Worm (Caenorhabditis elegans) whole organism, L1 larva: ENCODE results near the gene plep-1.

Experiments used
- C04F5.9 ChIP-seq: sonication (generic microtip); optimal IDR thresholded peaks from 2 replicates; lab custom pipeline; 2016; ENCODE audit warnings: missing genetic modification characterization, missing compliant biosample characterization
- C16A3.4 ChIP-seq: fragments of 150-350 bp; optimal IDR thresholded peaks from 2 replicates; lab custom pipeline; 2014; ENCODE audit warnings: missing biosample characterization, missing genetic modification characterization
- C34B4.2 ChIP-seq: sonication (generic microtip); optimal IDR thresholded peaks from 2 replicates; lab custom pipeline; 2017; ENCODE audit warnings: mild to moderate bottlenecking, missing genetic modification characterization, missing compliant biosample characterization
- aha-1 ChIP-seq: fragments of 150-350 bp; optimal IDR thresholded peaks from 2 replicates; lab custom pipeline; 2014; ENCODE audit warnings: missing biosample characterization, missing genetic modification characterization
- ama-1 ChIP-seq: fragments of 150-350 bp; optimal IDR thresholded peaks from 2 replicates; lab custom pipeline; 2014
- blmp-1 ChIP-seq: fragments of 150-350 bp; optimal IDR thresholded peaks from 2 replicates; lab custom pipeline; 2014; ENCODE audit warnings: missing biosample characterization, missing genetic modification characterization
- ceh-63 ChIP-seq: fragments of 200-800 bp; sonication (Bioruptor generic); optimal IDR thresholded peaks from 2 replicates; lab custom pipeline; 2018; ENCODE audit warnings: mild to moderate bottlenecking, missing genetic modification characterization, missing compliant biosample characterization
- ces-1 ChIP-seq: fragments of 150-350 bp; optimal IDR thresholded peaks from 2 replicates; lab custom pipeline; 2014; ENCODE audit warnings: missing biosample characterization, missing genetic modification reagents, missing genetic modification characterization
- dpl-1 ChIP-seq, 3 experiments: fragments of 150-350 bp in 2 of 3; sonication (generic microtip) in 1 of 3; optimal IDR thresholded peaks; 2 replicates each; lab custom pipeline; 2014 to 2017; ENCODE audit warnings: missing biosample characterization in 3 of 3, missing genetic modification characterization in 3 of 3, missing genetic modification reagents in 3 of 3
- dsc-1 ChIP-seq: sonication (generic microtip); optimal IDR thresholded peaks from 2 replicates; lab custom pipeline; 2016; ENCODE audit warnings: mild to moderate bottlenecking, missing genetic modification characterization, missing compliant biosample characterization
- efl-1 ChIP-seq, 4 experiments: fragments of 150-350 bp; optimal IDR thresholded peaks in 3 of 4; peaks in 1 of 4; 1 replicate in 1 of 4; 2 replicates in 3 of 4; lab custom pipeline; 2014; ENCODE audit warnings: missing biosample characterization in 2 of 4, missing genetic modification characterization in 2 of 4, missing genetic modification reagents in 2 of 4
- elt-2 ChIP-seq: sonication (generic microtip); optimal IDR thresholded peaks from 2 replicates; lab custom pipeline; 2016; ENCODE audit warnings: missing genetic modification characterization, mild to moderate bottlenecking, inconsistent platforms, missing compliant biosample characterization, missing genetic modification reagents
- elt-3 ChIP-seq, 6 experiments: fragments of 150-350 bp in 1 of 6; sonication (generic microtip); optimal IDR thresholded peaks; 2 replicates each; lab custom pipeline; 2017 to 2018; ENCODE audit warnings: missing biosample characterization in 6 of 6, missing genetic modification characterization in 6 of 6, inconsistent platforms in 1 of 6
- fkh-10 ChIP-seq: sonication (generic microtip); optimal IDR thresholded peaks from 2 replicates; lab custom pipeline; 2017; ENCODE audit warnings: missing biosample characterization, missing genetic modification reagents, missing genetic modification characterization
- fkh-8 ChIP-seq: sonication (generic microtip); optimal IDR thresholded peaks from 2 replicates; lab custom pipeline; 2016; ENCODE audit warnings: mild to moderate bottlenecking, missing genetic modification characterization, missing compliant biosample characterization
- fos-1 ChIP-seq: fragments of 150-350 bp; optimal IDR thresholded peaks from 2 replicates; lab custom pipeline; 2014; ENCODE audit warnings: missing biosample characterization, missing genetic modification characterization
- hpl-2 ChIP-seq: fragments of 150-350 bp; optimal IDR thresholded peaks from 2 replicates; lab custom pipeline; 2014; ENCODE audit warnings: missing biosample characterization, missing genetic modification reagents, missing genetic modification characterization
- isw-1 ChIP-seq: fragments of 200-800 bp; sonication (Bioruptor generic); IDR thresholded peaks from 2 replicates; pipeline ENCODE4 v1.3.6; 2022; ENCODE audit warnings: missing genetic modification characterization, missing compliant biosample characterization
- lin-14 ChIP-seq: fragments of 200-800 bp; sonication (Bioruptor generic); optimal IDR thresholded peaks from 2 replicates; lab custom pipeline; 2018; ENCODE audit warnings: mild to moderate bottlenecking, missing genetic modification characterization, moderate library complexity, missing compliant biosample characterization
- lin-35 ChIP-seq, 2 experiments: fragments of 150-350 bp; optimal IDR thresholded peaks; 2 replicates each; lab custom pipeline; 2014; ENCODE audit warnings: missing biosample characterization in 2 of 2, missing genetic modification characterization in 2 of 2, missing genetic modification reagents in 2 of 2
- lsy-2 ChIP-seq, 2 experiments: fragments of 150-350 bp; optimal IDR thresholded peaks; 2 replicates each; lab custom pipeline; 2014; ENCODE audit warnings: missing biosample characterization in 2 of 2, missing genetic modification characterization in 2 of 2
- mab-9 ChIP-seq: fragments of 200-800 bp; sonication (Bioruptor generic); IDR thresholded peaks from 2 replicates; pipeline ENCODE4 v1.3.6; 2022; ENCODE audit warnings: missing genetic modification reagents, missing genetic modification characterization, missing compliant biosample characterization
- mdl-1 ChIP-seq, 2 experiments: fragments of 150-350 bp; optimal IDR thresholded peaks; 2 replicates each; lab custom pipeline; 2014 to 2017; ENCODE audit warnings: missing biosample characterization in 2 of 2, missing genetic modification characterization in 2 of 2, inconsistent platforms in 1 of 2
- mef-2 ChIP-seq: fragments of 150-350 bp; optimal IDR thresholded peaks from 2 replicates; lab custom pipeline; 2014; ENCODE audit warnings: missing biosample characterization, missing genetic modification characterization
- mep-1 ChIP-seq: fragments of 150-350 bp; optimal IDR thresholded peaks from 2 replicates; lab custom pipeline; 2014; ENCODE audit warnings: missing biosample characterization, missing genetic modification characterization
- nhr-12 ChIP-seq: sonication (generic microtip); optimal IDR thresholded peaks from 2 replicates; lab custom pipeline; 2017; ENCODE audit warnings: missing biosample characterization, missing genetic modification characterization
- nhr-47 ChIP-seq: sonication (generic microtip); optimal IDR thresholded peaks from 2 replicates; lab custom pipeline; 2016; ENCODE audit warnings: mild to moderate bottlenecking, missing genetic modification characterization, moderate library complexity, missing compliant biosample characterization
- nhr-71 ChIP-seq: sonication (generic microtip); optimal IDR thresholded peaks from 2 replicates; lab custom pipeline; 2016; ENCODE audit warnings: mild to moderate bottlenecking, missing genetic modification characterization, moderate library complexity, missing compliant biosample characterization
- nhr-85 ChIP-seq: sonication (generic microtip); peaks from one replicate; lab custom pipeline; 2016; ENCODE audit warnings: missing genetic modification characterization, inconsistent platforms, missing compliant biosample characterization
- pax-3 ChIP-seq: fragments of 200-800 bp; sonication (Bioruptor generic); optimal IDR thresholded peaks from 2 replicates; lab custom pipeline; 2018; ENCODE audit warnings: mild to moderate bottlenecking, missing genetic modification characterization, moderate library complexity, missing compliant biosample characterization
- tlp-1 ChIP-seq: fragments of 150-350 bp; optimal IDR thresholded peaks from 2 replicates; lab custom pipeline; 2014; ENCODE audit warnings: missing biosample characterization, missing genetic modification characterization
- unc-130 ChIP-seq: fragments of 150-350 bp; optimal IDR thresholded peaks from 2 replicates; lab custom pipeline; 2017; ENCODE audit warnings: missing biosample characterization, missing genetic modification characterization, inconsistent platforms
- unc-30 ChIP-seq: sonication (generic microtip); optimal IDR thresholded peaks from 2 replicates; lab custom pipeline; 2017; ENCODE audit warnings: missing biosample characterization, missing genetic modification characterization
- unc-86 ChIP-seq: sonication (generic microtip); optimal IDR thresholded peaks from 2 replicates; lab custom pipeline; 2016; ENCODE audit warnings: missing genetic modification characterization, missing compliant biosample characterization
- unc-98 ChIP-seq: fragments of 200-800 bp; sonication (Bioruptor generic); IDR thresholded peaks from 2 replicates; pipeline ENCODE4 v1.3.6; 2022; ENCODE audit warnings: missing genetic modification characterization, missing compliant biosample characterization
- vab-15 ChIP-seq: sonication (generic microtip); optimal IDR thresholded peaks from 2 replicates; lab custom pipeline; 2017; ENCODE audit warnings: missing genotype, mild to moderate bottlenecking, missing genetic modification characterization, missing compliant biosample characterization
- xbp-1 ChIP-seq: sonication (generic microtip); optimal IDR thresholded peaks from 2 replicates; lab custom pipeline; 2016; ENCODE audit warnings: missing genetic modification characterization, missing compliant biosample characterization
- zag-1 ChIP-seq: fragments of 150-350 bp; optimal IDR thresholded peaks from 2 replicates; lab custom pipeline; 2014; ENCODE audit warnings: missing biosample characterization, missing genetic modification characterization

The plep-1 gene

DNA sequence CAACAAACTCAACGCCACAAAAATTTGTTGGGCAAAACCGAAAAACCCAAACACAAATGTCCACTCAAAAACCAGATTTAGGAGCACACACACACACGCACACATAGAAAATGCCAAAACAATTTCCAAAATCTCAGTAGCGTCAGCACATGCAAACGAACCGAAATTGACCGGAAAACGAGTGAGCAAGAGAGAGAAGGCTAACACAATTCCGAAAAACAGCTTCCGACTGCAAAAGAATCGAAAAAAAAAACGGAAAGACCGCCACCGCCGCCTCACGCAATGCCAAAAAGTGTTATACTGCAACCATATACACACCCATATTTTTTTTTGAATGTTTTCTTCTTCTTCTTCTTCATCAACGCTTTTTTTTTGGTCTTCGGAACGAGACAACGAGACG is 20.2 kb downstream of the plep-1 start:
- TF ChIP-seq unc-130 (tag; lab: Kevin White, UChicago) (no peak), unc-98 (GFP tag; lab: Robert Waterston, UW) (no peak), lin-14 (GFP tag; lab: Kevin White, UChicago) (peak; percentile 68), unc-86 (tag; lab: Kevin White, UChicago) (no peak), pax-3 (tag; lab: Kevin White, UChicago) (no peak), lin-35 (GFP tag; optimal IDR thresholded peaks at IDR 0.05; lab: Kevin White, UChicago) (no peak), fkh-10 (GFP tag; lab: Kevin White, UChicago) (peak; percentile 65), ces-1 (GFP tag; lab: Kevin White, UChicago) (peak; percentile 16), tlp-1 (tag; lab: Kevin White, UChicago) (no peak), hpl-2 (GFP tag; lab: Kevin White, UChicago) (no peak), nhr-12 (tag; lab: Kevin White, UChicago) (no peak), dpl-1 (GFP tag; optimal IDR thresholded peaks at IDR 0.05; lab: Kevin White, UChicago) (no peak)

DNA sequence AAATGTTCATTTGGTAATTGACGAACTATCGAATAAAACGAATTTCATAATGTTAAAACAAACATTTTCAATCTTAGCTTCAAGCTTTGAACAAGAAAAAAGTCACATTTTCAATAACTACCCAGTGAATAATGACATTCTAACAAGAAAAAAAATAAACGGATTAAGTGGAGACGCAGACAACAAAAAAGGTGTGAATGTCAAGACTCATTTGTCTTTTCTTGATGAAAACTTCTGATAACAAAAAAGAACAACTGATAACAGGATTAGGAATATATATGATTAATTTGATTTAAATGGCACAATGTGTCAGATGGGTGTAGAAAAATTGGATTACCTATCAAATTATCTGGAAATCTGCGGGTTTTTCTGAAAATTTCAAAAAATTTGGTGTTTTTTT is 23.4 kb downstream of the plep-1 start:
- TF ChIP-seq lsy-2 (tag; optimal IDR thresholded peaks at IDR 0.05; lab: Kevin White, UChicago), result peak in 1 of 2 experiments; percentile 1
- TF ChIP-seq ces-1 (GFP tag; lab: Kevin White, UChicago), result no peak
- TF ChIP-seq mdl-1 (tag; optimal IDR thresholded peaks at IDR 0.05; lab: Kevin White, UChicago), result no peak
- TF ChIP-seq elt-2 (tag; lab: Kevin White, UChicago), result peak; percentile 52
- TF ChIP-seq nhr-71 (tag; lab: Kevin White, UChicago), result no peak
- TF ChIP-seq C04F5.9 (tag; lab: Kevin White, UChicago), result no peak
- TF ChIP-seq C16A3.4 (tag; lab: Kevin White, UChicago), result no peak
- no peak for TF ChIP-seq xbp-1 (tag; lab: Kevin White, UChicago)
- peak; percentile 29 for TF ChIP-seq pax-3 (tag; lab: Kevin White, UChicago)
- peak; percentile 53 for TF ChIP-seq dsc-1 (tag; lab: Kevin White, UChicago)
- no peak for TF ChIP-seq isw-1 (GFP tag; lab: Robert Waterston, UW)
- peak; percentile 66 for TF ChIP-seq nhr-85 (tag; lab: Kevin White, UChicago)
- peak; percentile 2 for TF ChIP-seq mep-1 (tag; lab: Kevin White, UChicago)
- TF ChIP-seq nhr-47 (tag; lab: Kevin White, UChicago), result no peak
- TF ChIP-seq ceh-63 (GFP tag; lab: Kevin White, UChicago), result no peak
- peak; percentile 28 for TF ChIP-seq lin-14 (GFP tag; lab: Kevin White, UChicago)
- TF ChIP-seq elt-3 (tag; optimal IDR thresholded peaks at IDR 0.05; lab: Kevin White, UChicago), result peak in 1 of 6 experiments; percentile 32

DNA sequence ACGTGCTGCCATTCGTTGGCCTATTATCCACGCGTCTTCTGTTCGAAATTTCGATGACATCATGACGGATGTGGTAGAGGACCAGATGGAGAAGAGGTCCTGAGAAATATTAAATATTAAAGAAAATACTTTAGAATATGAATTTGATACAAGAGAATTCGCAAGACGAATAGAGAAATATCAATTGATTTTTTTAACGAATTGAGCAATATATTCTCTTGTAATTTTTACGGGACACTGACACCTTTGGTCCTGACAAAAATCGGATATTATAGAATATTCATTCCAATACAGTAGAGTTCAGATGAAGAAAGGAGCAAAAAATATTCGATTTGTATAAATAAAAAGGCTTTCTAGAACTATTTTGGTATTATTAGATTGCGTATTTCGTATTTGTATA is 23.9 kb downstream of the plep-1 start, which contains the start of gene C01F1.6:
TSS of gene C01F1.6 (minus strand) at position 101 of the 400 bp plus-strand sequence.
- TF ChIP-seq efl-1 (optimal IDR thresholded peaks at IDR 0.05; lab: Kevin White, UChicago) (no peak), efl-1 (GFP tag; optimal IDR thresholded peaks at IDR 0.05 in 1 of 2; lab: Kevin White, UChicago) (no peak), ama-1 (lab: Kevin White, UChicago) (no peak), dpl-1 (GFP tag; optimal IDR thresholded peaks at IDR 0.05; lab: Kevin White, UChicago) (no peak), mef-2 (tag; lab: Kevin White, UChicago) (no peak), zag-1 (tag; lab: Kevin White, UChicago) (no peak), fkh-8 (no peak), aha-1 (no peak), vab-15 (tag; lab: Kevin White, UChicago) (no peak), fos-1 (tag; lab: Kevin White, UChicago) (no peak), unc-30 (tag; lab: Kevin White, UChicago) (no peak), mab-9 (GFP tag; lab: Robert Waterston, UW) (no peak), nhr-47 (tag; lab: Kevin White, UChicago) (no peak), C34B4.2 (tag; lab: Kevin White, UChicago) (no peak), blmp-1 (tag; lab: Kevin White, UChicago) (no peak), tlp-1 (tag; lab: Kevin White, UChicago) (no peak)
